Worm (Caenorhabditis elegans): ENCODE data around the gene Y32G9A.12.

ce11 chrV:1883131-1883530, 36.9 kb downstream of the Y32G9A.12 start:
- TF ChIP-seq tab-1 (GFP tag; IDR thresholded peaks at IDR 0.05) (no peak), T22C8.4 (GFP tag; IDR thresholded peaks at IDR 0.05) (no peak), flt-1 (GFP tag; IDR thresholded peaks at IDR 0.05) (no peak), ztf-23 (GFP tag; IDR thresholded peaks at IDR 0.05) (no peak), ztf-29 (GFP tag; IDR thresholded peaks at IDR 0.05) (no peak), klf-2 (GFP tag; conservative IDR thresholded peaks at IDR 0.05) (no peak)
